Worm (Caenorhabditis elegans): ENCODE results near the gene twk-24.

ce11 chrV:12300166-12300565 lies 31.0 kb upstream of the twk-24 start:
- TF ChIP-seq zip-8 (tag; optimal IDR thresholded peaks at IDR 0.05) (no peak), nhr-237 (tag; optimal IDR thresholded peaks at IDR 0.05) (peak; percentile 25), mab-5 (tag; optimal IDR thresholded peaks at IDR 0.05) (no peak), blmp-1 (tag; optimal IDR thresholded peaks at IDR 0.05) (peak; percentile 9)
